Fruit fly (Drosophila melanogaster) whole organism, wandering third instar larva: ENCODE measurements around the gene CG31817.

Experiments used
- Abd-B ChIP-seq: fragments of >200 bp; optimal IDR thresholded peaks from 2 replicates; lab custom pipeline; 2017; ENCODE audit warnings: missing biosample characterization, missing genetic modification characterization
- CG32264 ChIP-seq: fragments of 200-800 bp; sonication (Bioruptor generic); optimal IDR thresholded peaks from 2 replicates; lab custom pipeline; 2016; ENCODE audit warnings: missing biosample characterization, missing genetic modification characterization
- CG9705 ChIP-seq: fragments of 200-800 bp; sonication (Bioruptor generic); optimal IDR thresholded peaks from 2 replicates; lab custom pipeline; 2018; ENCODE audit warnings: missing biosample characterization, mild to moderate bottlenecking, missing genetic modification characterization
- CrebA ChIP-seq: fragments of 200-800 bp; sonication (Bioruptor generic); optimal IDR thresholded peaks from 2 replicates; lab custom pipeline; 2016; ENCODE audit warnings: missing biosample characterization, mild to moderate bottlenecking, missing genetic modification characterization, borderline replicate concordance
- Dfd ChIP-seq: fragments of >200 bp; optimal IDR thresholded peaks from 2 replicates; lab custom pipeline; 2017; ENCODE audit warnings: missing biosample characterization, missing genetic modification characterization
- GATAd ChIP-seq: sonication (Bioruptor generic); optimal IDR thresholded peaks from 2 replicates; lab custom pipeline; 2016; ENCODE audit warnings: missing biosample characterization, missing genetic modification characterization
- HLH106 ChIP-seq: fragments of 200-800 bp; optimal IDR thresholded peaks from 3 replicates; lab custom pipeline; 2019; ENCODE audit warnings: missing biosample characterization, mild to moderate bottlenecking, missing genetic modification characterization, moderate library complexity
- Hnf4 ChIP-seq: fragments of 200-800 bp; sonication (Bioruptor generic); optimal IDR thresholded peaks from 2 replicates; lab custom pipeline; 2016; ENCODE audit warnings: missing biosample characterization, mild to moderate bottlenecking, missing genetic modification characterization
- Hr78 ChIP-seq: fragments of >200 bp; optimal IDR thresholded peaks from 2 replicates; lab custom pipeline; 2017; ENCODE audit warnings: missing biosample characterization, missing genetic modification characterization
- Hr83 ChIP-seq: fragments of 200-300 bp; sonication (Bioruptor generic); optimal IDR thresholded peaks from 2 replicates; lab custom pipeline; 2016; ENCODE audit warnings: missing biosample characterization, mild to moderate bottlenecking, missing genetic modification characterization, moderate library complexity; ENCODE audit not compliant: poor library complexity, severe bottlenecking
- Jra ChIP-seq: sonication (Bioruptor generic); optimal IDR thresholded peaks from 2 replicates; lab custom pipeline; 2016; ENCODE audit warnings: missing biosample characterization, missing genetic modification characterization
- Mio ChIP-seq: sonication (Bioruptor generic); optimal IDR thresholded peaks from 2 replicates; lab custom pipeline; 2016; ENCODE audit warnings: missing biosample characterization, missing genetic modification characterization
- Myc ChIP-seq: fragments of >200 bp; optimal IDR thresholded peaks from 2 replicates; lab custom pipeline; 2017
- N ChIP-seq: fragments of >200 bp; optimal IDR thresholded peaks from 2 replicates; lab custom pipeline; 2018; ENCODE audit warnings: missing biosample characterization, missing external identifiers, missing genetic modification characterization
- OdsH ChIP-seq: fragments of 200-800 bp; sonication (Bioruptor generic); optimal IDR thresholded peaks from 2 replicates; lab custom pipeline; 2016; ENCODE audit warnings: missing biosample characterization, mild to moderate bottlenecking, missing genetic modification characterization
- Rel ChIP-seq, 2 experiments: fragments of 200-800 bp; sonication (Bioruptor generic) in 1 of 2; optimal IDR thresholded peaks; 2 replicates in 1 of 2; 3 replicates in 1 of 2; lab custom pipeline; 2016 to 2019; ENCODE audit warnings: mild to moderate bottlenecking in 2 of 2, missing biosample characterization in 2 of 2, missing genetic modification characterization in 2 of 2, moderate library complexity in 1 of 2
- Sp1 ChIP-seq: fragments of 200-800 bp; sonication (Bioruptor generic); optimal IDR thresholded peaks from 3 replicates; lab custom pipeline; 2019; ENCODE audit warnings: missing biosample characterization, mild to moderate bottlenecking, missing genetic modification characterization, moderate library complexity
- Vsx2 ChIP-seq: fragments of 200-300, 225-300 bp; sonication (Bioruptor generic); optimal IDR thresholded peaks from 2 replicates; lab custom pipeline; 2018; ENCODE audit warnings: missing biosample characterization, missing genetic modification characterization; ENCODE audit not compliant: partially characterized antibody
- br ChIP-seq: fragments of 200-800 bp; sonication (Bioruptor generic); optimal IDR thresholded peaks from 2 replicates; lab custom pipeline; 2016; ENCODE audit warnings: missing biosample characterization, missing genetic modification characterization
- brk ChIP-seq: fragments of 200-800 bp; sonication (Bioruptor generic); optimal IDR thresholded peaks from 2 replicates; lab custom pipeline; 2016; ENCODE audit warnings: missing biosample characterization, mild to moderate bottlenecking, missing genetic modification characterization
- dl ChIP-seq, 2 experiments: fragments of 175-275, 200-275 bp in 1 of 2; fragments of 200-275 bp in 1 of 2; sonication (Bioruptor generic); optimal IDR thresholded peaks; lab custom pipeline; 2018; ENCODE audit warnings: mild to moderate bottlenecking in 2 of 2, missing biosample characterization in 2 of 2, missing genetic modification characterization in 2 of 2, moderate library complexity in 2 of 2; ENCODE audit not compliant: partially characterized antibody in 2 of 2, insufficient read depth in 1 of 2
- dmrt93B ChIP-seq: fragments of 200-800 bp; sonication (Bioruptor generic); optimal IDR thresholded peaks from 2 replicates; lab custom pipeline; 2018; ENCODE audit warnings: missing biosample characterization, mild to moderate bottlenecking, missing genetic modification characterization
- ey ChIP-seq: fragments of 200-800 bp; sonication (Bioruptor generic); optimal IDR thresholded peaks from 2 replicates; lab custom pipeline; 2016; ENCODE audit warnings: missing biosample characterization, missing genetic modification characterization
- foxo ChIP-seq, 2 experiments: fragments of 200-800 bp; sonication (Bioruptor generic); optimal IDR thresholded peaks; 2 replicates in 1 of 2; 3 replicates in 1 of 2; lab custom pipeline; 2016 to 2017; ENCODE audit warnings: missing biosample characterization in 2 of 2, missing genetic modification characterization in 2 of 2
- fru ChIP-seq: fragments of 200-800 bp; sonication (Bioruptor generic); optimal IDR thresholded peaks from 3 replicates; lab custom pipeline; 2016; ENCODE audit warnings: missing biosample characterization, mild to moderate bottlenecking, missing genetic modification characterization
- h ChIP-seq: fragments of 200-800 bp; sonication (Bioruptor generic); optimal IDR thresholded peaks from 3 replicates; lab custom pipeline; 2016; ENCODE audit warnings: missing biosample characterization, mild to moderate bottlenecking, missing genetic modification characterization
- jim ChIP-seq: fragments of 175-275, 200-325 bp; sonication (Bioruptor generic); optimal IDR thresholded peaks from 2 replicates; lab custom pipeline; 2016; ENCODE audit warnings: missing biosample characterization, mild to moderate bottlenecking, missing genetic modification characterization
- lola ChIP-seq: fragments of >200 bp; optimal IDR thresholded peaks from 2 replicates; lab custom pipeline; 2017; ENCODE audit warnings: missing biosample characterization, missing genetic modification characterization
- pan ChIP-seq: fragments of >200 bp; optimal IDR thresholded peaks from 2 replicates; lab custom pipeline; 2017
- psq ChIP-seq: fragments of 200-800 bp; sonication (Bioruptor generic); optimal IDR thresholded peaks from 3 replicates; lab custom pipeline; 2017; ENCODE audit warnings: missing biosample characterization, mild to moderate bottlenecking, missing genetic modification characterization, moderate library complexity
- rgr ChIP-seq: fragments of 200-800 bp; sonication (Bioruptor generic); optimal IDR thresholded peaks from 3 replicates; lab custom pipeline; 2016; ENCODE audit warnings: missing biosample characterization, mild to moderate bottlenecking, missing genetic modification characterization
- sage ChIP-seq: fragments of 200-800 bp; sonication (Bioruptor generic); optimal IDR thresholded peaks from 2 replicates; lab custom pipeline; 2016; ENCODE audit warnings: missing biosample characterization, mild to moderate bottlenecking, missing genetic modification characterization
- sv ChIP-seq: fragments of 200-800 bp; sonication (Bioruptor generic); optimal IDR thresholded peaks from 3 replicates; lab custom pipeline; 2016; ENCODE audit warnings: missing biosample characterization, missing genetic modification characterization
- tai ChIP-seq: sonication (Bioruptor generic); optimal IDR thresholded peaks from 2 replicates; lab custom pipeline; 2016; ENCODE audit warnings: missing biosample characterization, missing genetic modification characterization
- usp ChIP-seq: fragments of >200 bp; optimal IDR thresholded peaks from 2 replicates; lab custom pipeline; 2017; ENCODE audit warnings: missing biosample characterization, missing genetic modification characterization
- woc ChIP-seq: sonication (Bioruptor generic); optimal IDR thresholded peaks from 2 replicates; lab custom pipeline; 2016; ENCODE audit warnings: missing biosample characterization, mild to moderate bottlenecking, missing genetic modification characterization

Gene CG31817

dm6 chr2L:16337785-16338184, at the start of gene CG31817:
CG31817 (minus strand) TSS chr2L:16337885.
- no peak for TF ChIP-seq h
- TF ChIP-seq, all 38 proteins: peak for 0

- TF ChIP-seq Hr83, result no peak
- TF ChIP-seq CG9705 (GFP tag; lab: Kevin White, UChicago), result no peak
Observed at dm6 chr2L:16380973-16381372, 43.3 kb upstream of the CG31817 start.

dm6 chr2L:16374691-16375090, 37.0 kb upstream of the CG31817 start:
- TF ChIP-seq GATAd (GFP tag; lab: Kevin White, UChicago), result no peak
- TF ChIP-seq tai, result no peak
- no peak for TF ChIP-seq sage (GFP tag; lab: Kevin White, UChicago)
- no peak for TF ChIP-seq lola (GFP tag; lab: Kevin White, UChicago)
- no peak for TF ChIP-seq Hnf4 (GFP tag; lab: Kevin White, UChicago)
- TF ChIP-seq brk (GFP tag; lab: Kevin White, UChicago), result no peak
- TF ChIP-seq Myc, result no peak
- no peak for TF ChIP-seq HLH106 (tag; lab: Kevin White, UChicago)
- TF ChIP-seq sv, result no peak
- TF ChIP-seq ey (GFP tag; lab: Kevin White, UChicago), result no peak
- no peak for TF ChIP-seq pan

- TF ChIP-seq Vsx2 (no peak), CG9705 (GFP tag; lab: Kevin White, UChicago) (no peak), Hr78 (GFP tag; lab: Kevin White, UChicago) (no peak), dl (GFP tag; optimal IDR thresholded peaks at IDR 0.05; lab: Kevin White, UChicago; ENCODE audit: insufficient read depth in 1 of 2, partially characterized antibody in 2 of 2) (no peak), CrebA (GFP tag; lab: Kevin White, UChicago) (no peak)
Observed at dm6 chr2L:16365603-16366002, 27.9 kb upstream of the CG31817 start, which contains the start of gene jhamt. jhamt (plus strand) TSS chr2L:16365903.

dm6 chr2L:16357865-16358264, 20.2 kb upstream of the CG31817 start:
- TF ChIP-seq Dfd (GFP tag; lab: Kevin White, UChicago), result no peak
- no peak for TF ChIP-seq CrebA (GFP tag; lab: Kevin White, UChicago)
- TF ChIP-seq Rel (GFP tag; optimal IDR thresholded peaks at IDR 0.05; lab: Kevin White, UChicago), result no peak
- no peak for TF ChIP-seq Rel (tag; optimal IDR thresholded peaks at IDR 0.05; lab: Kevin White, UChicago)
- no peak for TF ChIP-seq tai
- no peak for TF ChIP-seq br (GFP tag; lab: Kevin White, UChicago)
- TF ChIP-seq Vsx2, result no peak
- no peak for TF ChIP-seq N
- no peak for TF ChIP-seq Abd-B (GFP tag; lab: Kevin White, UChicago)
- TF ChIP-seq HLH106 (tag; lab: Kevin White, UChicago), result peak; percentile 60
- TF ChIP-seq psq (GFP tag; lab: Kevin White, UChicago), result no peak
- no peak for TF ChIP-seq woc (GFP tag; lab: Kevin White, UChicago)
- TF ChIP-seq foxo (GFP tag; optimal IDR thresholded peaks at IDR 0.05; lab: Kevin White, UChicago), result peak in 1 of 2 experiments; percentile 25
- TF ChIP-seq CG32264, result no peak
- no peak for TF ChIP-seq Mio
- TF ChIP-seq Sp1 (GFP tag; lab: Kevin White, UChicago), result no peak
- TF ChIP-seq sv, result no peak
- TF ChIP-seq Hr83, result no peak
- no peak for TF ChIP-seq sage (GFP tag; lab: Kevin White, UChicago)
- peak; percentile 45 for TF ChIP-seq h
- no peak for TF ChIP-seq GATAd (GFP tag; lab: Kevin White, UChicago)
- TF ChIP-seq jim (GFP tag; lab: Kevin White, UChicago), result no peak
- TF ChIP-seq lola (GFP tag; lab: Kevin White, UChicago), result no peak
- TF ChIP-seq pan, result no peak
- TF ChIP-seq OdsH, result no peak
- TF ChIP-seq rgr (GFP tag; lab: Kevin White, UChicago), result peak; percentile 22
- TF ChIP-seq fru (GFP tag; lab: Kevin White, UChicago), result peak; percentile 16
- TF ChIP-seq dmrt93B (GFP tag; lab: Kevin White, UChicago), result no peak
- TF ChIP-seq ey (GFP tag; lab: Kevin White, UChicago), result no peak
- TF ChIP-seq dl (GFP tag; optimal IDR thresholded peaks at IDR 0.05; lab: Kevin White, UChicago; ENCODE audit: insufficient read depth in 1 of 2, partially characterized antibody in 2 of 2), result no peak
- no peak for TF ChIP-seq Jra (GFP tag; lab: Kevin White, UChicago)
- no peak for TF ChIP-seq brk (GFP tag; lab: Kevin White, UChicago)
- TF ChIP-seq usp (GFP tag; lab: Kevin White, UChicago), result no peak
